Fruit fly (Drosophila melanogaster) whole organism, embryonic: ENCODE measurements around the gene CG33325.

Experiments used
- Dll ChIP-seq: fragments of 200-800 bp; sonication (Bioruptor generic); IDR thresholded peaks from 4 replicates; pipeline ENCODE4 v1.3.6; 2022; ENCODE audit warnings: missing biosample characterization, missing genetic modification characterization; ENCODE audit not compliant: partially characterized antibody
- Hmr ChIP-seq: fragments of 200-800 bp; sonication (Bioruptor generic); optimal IDR thresholded peaks from 3 replicates; lab custom pipeline; 2017; ENCODE audit warnings: mild to moderate bottlenecking, missing biosample characterization, missing genetic modification reagents, missing genetic modification characterization
- dati ChIP-seq: fragments of 200-800 bp; sonication (Bioruptor generic); IDR thresholded peaks from 2 replicates; pipeline ENCODE4 v1.3.6; 2022; ENCODE audit warnings: missing biosample characterization, missing genetic modification characterization
- dmrt99B ChIP-seq: fragments of 200-800 bp; sonication (Bioruptor generic); optimal IDR thresholded peaks from 2 replicates; lab custom pipeline; 2018; ENCODE audit warnings: missing biosample characterization, mild to moderate bottlenecking, missing genetic modification characterization, moderate library complexity
- grn ChIP-seq: fragments of 200-800 bp; sonication (Bioruptor generic); optimal IDR thresholded peaks from 3 replicates; lab custom pipeline; 2017; ENCODE audit warnings: missing biosample characterization, missing genetic modification characterization

DNA sequence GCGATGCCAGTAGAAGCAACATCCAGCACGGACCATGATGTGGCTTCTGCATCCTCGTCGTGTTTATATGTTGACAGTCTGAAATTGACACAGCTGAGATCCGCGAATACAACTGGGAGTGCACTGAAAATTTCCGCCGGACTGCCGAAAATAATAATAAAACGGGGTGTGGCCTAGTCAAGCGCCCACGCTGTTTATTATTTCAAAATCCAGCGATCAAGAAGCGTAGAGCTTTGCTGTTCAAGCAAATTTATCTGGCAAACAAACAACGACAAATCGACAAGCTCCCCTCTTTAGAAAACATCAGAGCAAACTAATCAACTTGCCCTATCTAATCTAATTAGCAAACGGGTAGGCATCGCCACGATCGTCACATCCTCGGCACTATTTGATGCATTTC lies 25.8 kb downstream of the CG33325 start:
- TF ChIP-seq grn = no peak
- no peak for TF ChIP-seq Dll (GFP tag; lab: Robert Waterston, UW)
- TF ChIP-seq dati (GFP tag; lab: Robert Waterston, UW) = no peak
- TF ChIP-seq dmrt99B (tag; lab: Kevin White, UChicago) = no peak
- TF ChIP-seq Hmr (GFP tag; lab: Kevin White, UChicago) = no peak
